Fruit fly (Drosophila melanogaster) whole organism, embryonic: ENCODE results near the gene CG8668.

Source experiments
- Bgb ChIP-seq: fragments of 200-800 bp; sonication (Bioruptor generic); IDR thresholded peaks from 2 replicates; pipeline ENCODE4 v1.3.6; 2022; ENCODE audit warnings: missing biosample characterization, missing genetic modification characterization; ENCODE audit not compliant: partially characterized antibody
- Blimp-1 ChIP-seq: fragments of 200-800 bp; sonication (Bioruptor generic); optimal IDR thresholded peaks from 3 replicates; lab custom pipeline; 2018; ENCODE audit warnings: missing biosample characterization, missing genetic modification characterization, mild to moderate bottlenecking, moderate library complexity, missing genetic modification reagents
- CG10209 ChIP-seq: fragments of 200-800 bp; sonication (Bioruptor generic); optimal IDR thresholded peaks from 3 replicates; lab custom pipeline; 2017; ENCODE audit warnings: missing biosample characterization, mild to moderate bottlenecking, missing genetic modification characterization, missing genetic modification reagents
- CG10462 ChIP-seq: fragments of 200-800 bp; sonication (Bioruptor generic); optimal IDR thresholded peaks from 2 replicates; lab custom pipeline; 2016; ENCODE audit warnings: missing biosample characterization, missing genetic modification characterization
- CG11723 ChIP-seq: fragments of 200-800 bp; sonication (Bioruptor generic); optimal IDR thresholded peaks from 2 replicates; lab custom pipeline; 2017; ENCODE audit warnings: missing biosample characterization, mild to moderate bottlenecking, missing genetic modification characterization
- CG13287 ChIP-seq: fragments of 200-800 bp; sonication (Bioruptor generic); IDR thresholded peaks from 2 replicates; pipeline ENCODE4 v1.3.6; 2022; ENCODE audit warnings: missing biosample characterization, missing genetic modification characterization; ENCODE audit not compliant: partially characterized antibody
- CG14860 ChIP-seq: fragments of 200-800 bp; sonication (Bioruptor generic); IDR thresholded peaks from 3 replicates; pipeline ENCODE4 v1.3.6; 2022; ENCODE audit warnings: missing biosample characterization, missing genetic modification characterization; ENCODE audit not compliant: partially characterized antibody
- CG15601 ChIP-seq: fragments of 200-800 bp; sonication (Bioruptor generic); optimal IDR thresholded peaks from 3 replicates; lab custom pipeline; 2019; ENCODE audit warnings: missing biosample characterization, mild to moderate bottlenecking, missing genetic modification characterization, moderate library complexity
- CG1602 ChIP-seq: fragments of 200-800 bp; sonication (Bioruptor generic); optimal IDR thresholded peaks from 3 replicates; lab custom pipeline; 2016; ENCODE audit warnings: missing biosample characterization, missing genetic modification characterization
- CG17359 ChIP-seq: fragments of 200-800 bp; sonication (Bioruptor generic); optimal IDR thresholded peaks from 3 replicates; lab custom pipeline; 2018; ENCODE audit warnings: missing biosample characterization, mild to moderate bottlenecking, missing genetic modification characterization, moderate library complexity
- CG17612 ChIP-seq: fragments of 200-800 bp; sonication (Bioruptor generic); IDR thresholded peaks from 2 replicates; pipeline ENCODE4 v1.3.6; 2022; ENCODE audit warnings: missing biosample characterization, missing genetic modification characterization
- CG17912 ChIP-seq: fragments of 200-800 bp; sonication (Bioruptor generic); optimal IDR thresholded peaks from 2 replicates; lab custom pipeline; 2018; ENCODE audit warnings: missing biosample characterization, mild to moderate bottlenecking, missing genetic modification characterization
- CG18599 ChIP-seq: fragments of 200-800 bp; sonication (Bioruptor generic); optimal IDR thresholded peaks from 3 replicates; lab custom pipeline; 2017; ENCODE audit warnings: missing biosample characterization, missing genetic modification characterization, mild to moderate bottlenecking, moderate library complexity, missing genetic modification reagents
- CG2712 ChIP-seq: fragments of 200-800 bp; optimal IDR thresholded peaks from 3 replicates; lab custom pipeline; 2019; ENCODE audit warnings: missing biosample characterization, mild to moderate bottlenecking, missing genetic modification characterization, moderate library complexity
- CG2875 ChIP-seq: fragments of 200-800 bp; sonication (Bioruptor generic); optimal IDR thresholded peaks from 2 replicates; lab custom pipeline; 2017; ENCODE audit warnings: missing biosample characterization, mild to moderate bottlenecking, missing genetic modification characterization, missing genetic modification reagents
- CG3065 ChIP-seq: fragments of 200-800 bp; sonication (Bioruptor generic); optimal IDR thresholded peaks from 2 replicates; lab custom pipeline; 2016; ENCODE audit warnings: missing biosample characterization, missing genetic modification characterization
- CG32532 ChIP-seq: fragments of 200-800 bp; sonication (Bioruptor generic); IDR thresholded peaks from 2 replicates; pipeline ENCODE4 v1.3.6; 2022; ENCODE audit warnings: missing biosample characterization, missing genetic modification characterization
- CG4617 ChIP-seq: fragments of 200-800 bp; sonication (Bioruptor generic); optimal IDR thresholded peaks from 3 replicates; lab custom pipeline; 2016; ENCODE audit warnings: missing biosample characterization, missing genetic modification characterization, borderline replicate concordance
- CG7928 ChIP-seq: fragments of 200-800 bp; sonication (Bioruptor generic); optimal IDR thresholded peaks from 2 replicates; lab custom pipeline; 2017; ENCODE audit warnings: missing biosample characterization, mild to moderate bottlenecking, missing genetic modification characterization
- CG7987 ChIP-seq: fragments of 200-800 bp; sonication (Bioruptor generic); optimal IDR thresholded peaks from 2 replicates; lab custom pipeline; 2018; ENCODE audit warnings: missing biosample characterization, mild to moderate bottlenecking, missing genetic modification characterization, moderate library complexity
- CG8944 ChIP-seq: fragments of 200-800 bp; sonication (Bioruptor generic); optimal IDR thresholded peaks from 3 replicates; lab custom pipeline; 2016; ENCODE audit warnings: missing biosample characterization, missing genetic modification characterization
- D19A ChIP-seq: fragments of 200-800 bp; optimal IDR thresholded peaks from 3 replicates; lab custom pipeline; 2019; ENCODE audit warnings: missing biosample characterization, mild to moderate bottlenecking, missing genetic modification characterization, moderate library complexity
- MBD-R2 ChIP-seq: fragments of 200-800 bp; sonication (Bioruptor generic); IDR thresholded peaks from 2 replicates; pipeline ENCODE4 v1.3.6; 2022; ENCODE audit warnings: missing biosample characterization, missing genetic modification characterization
- NC2β ChIP-seq: fragments of 200-800 bp; sonication (Bioruptor generic); optimal IDR thresholded peaks from 2 replicates; lab custom pipeline; 2016; ENCODE audit warnings: missing biosample characterization, missing genetic modification characterization
- NFAT ChIP-seq: fragments of 200-800 bp; sonication (Bioruptor generic); IDR thresholded peaks from 2 replicates; pipeline ENCODE4 v1.3.6; 2022; ENCODE audit warnings: missing biosample characterization, missing genetic modification characterization
- Optix ChIP-seq: fragments of 200-800 bp; sonication (Bioruptor generic); IDR thresholded peaks from 3 replicates; pipeline ENCODE4 v1.3.6; 2022; ENCODE audit warnings: missing biosample characterization, missing genetic modification characterization
- Poxn ChIP-seq: fragments of 200-800 bp; sonication (Bioruptor generic); IDR thresholded peaks from 2 replicates; pipeline ENCODE4 v1.3.6; 2022; ENCODE audit warnings: missing biosample characterization, missing genetic modification characterization
- Sry-β ChIP-seq: fragments of 200-800 bp; sonication (Bioruptor generic); optimal IDR thresholded peaks from 2 replicates; lab custom pipeline; 2018; ENCODE audit warnings: missing biosample characterization, mild to moderate bottlenecking, missing genetic modification characterization, moderate library complexity
- TFAM ChIP-seq: fragments of 200-800 bp; sonication (Bioruptor generic); optimal IDR thresholded peaks from 2 replicates; lab custom pipeline; 2017; ENCODE audit warnings: missing biosample characterization, missing genetic modification characterization, inconsistent platforms
- Taf1 ChIP-seq: fragments of 200-800 bp; sonication (Bioruptor generic); IDR thresholded peaks from 2 replicates; pipeline ENCODE4 v1.3.6; 2022; ENCODE audit warnings: missing biosample characterization, missing genetic modification characterization
- az2 ChIP-seq: fragments of 200-800 bp; sonication (Bioruptor generic); optimal IDR thresholded peaks from 3 replicates; lab custom pipeline; 2016; ENCODE audit warnings: missing biosample characterization, missing genetic modification characterization
- caup ChIP-seq: fragments of 200-800 bp; sonication (Bioruptor generic); optimal IDR thresholded peaks from 3 replicates; lab custom pipeline; 2017; ENCODE audit warnings: missing biosample characterization, mild to moderate bottlenecking, missing genetic modification characterization, moderate library complexity; ENCODE audit not compliant: severe bottlenecking
- croc ChIP-seq: fragments of 200-800 bp; sonication (Bioruptor generic); conservative IDR thresholded peaks from 3 replicates; pipeline ENCODE4 v1.3.6; 2022; ENCODE audit warnings: missing biosample characterization, missing genetic modification characterization
- dmrt99B ChIP-seq: fragments of 200-800 bp; sonication (Bioruptor generic); optimal IDR thresholded peaks from 2 replicates; lab custom pipeline; 2018; ENCODE audit warnings: missing biosample characterization, mild to moderate bottlenecking, missing genetic modification characterization, moderate library complexity
- dpn ChIP-seq, 2 experiments: fragments of 200-800 bp; sonication (Bioruptor generic); optimal IDR thresholded peaks; 3 replicates each; lab custom pipeline; 2016; ENCODE audit warnings: missing biosample characterization in 2 of 2, missing genetic modification characterization in 2 of 2
- dysf ChIP-seq: fragments of 200-800 bp; sonication (Bioruptor generic); IDR thresholded peaks from 3 replicates; pipeline ENCODE4 v1.3.6; 2022; ENCODE audit warnings: missing biosample characterization, missing genetic modification characterization
- ewg ChIP-seq: fragments of 200-800 bp; sonication (Bioruptor generic); optimal IDR thresholded peaks from 3 replicates; lab custom pipeline; 2017; ENCODE audit warnings: mild to moderate bottlenecking, missing biosample characterization, missing genetic modification reagents, missing genetic modification characterization
- exex ChIP-seq: fragments of 200-800 bp; sonication (Bioruptor generic); optimal IDR thresholded peaks from 4 replicates; lab custom pipeline; 2018; ENCODE audit warnings: missing biosample characterization, mild to moderate bottlenecking, missing genetic modification characterization, moderate library complexity
- fd102C ChIP-seq: fragments of 200-800 bp; sonication (Bioruptor generic); optimal IDR thresholded peaks from 2 replicates; lab custom pipeline; 2018; ENCODE audit warnings: missing biosample characterization, mild to moderate bottlenecking, missing genetic modification characterization, moderate library complexity
- jing ChIP-seq: fragments of 200-800 bp; sonication (Bioruptor generic); optimal IDR thresholded peaks from 2 replicates; lab custom pipeline; 2018; ENCODE audit warnings: missing biosample characterization, mild to moderate bottlenecking, missing genetic modification characterization
- klu ChIP-seq: fragments of 200-800 bp; sonication (Bioruptor generic); IDR thresholded peaks from 2 replicates; pipeline ENCODE4 v1.3.6; 2022; ENCODE audit warnings: missing biosample characterization, missing genetic modification characterization
- mam ChIP-seq: fragments of 200-800 bp; sonication (Bioruptor generic); optimal IDR thresholded peaks from 3 replicates; lab custom pipeline; 2016; ENCODE audit warnings: missing biosample characterization, missing genetic modification characterization
- nmo ChIP-seq: fragments of 200-800 bp; sonication (Bioruptor generic); optimal IDR thresholded peaks from 2 replicates; lab custom pipeline; 2018; ENCODE audit warnings: missing biosample characterization, mild to moderate bottlenecking, missing genetic modification characterization, moderate library complexity
- pan ChIP-seq, 4 experiments: fragments of >200 bp in 3 of 4; fragments of 200-800 bp in 1 of 4; sonication (Bioruptor generic) in 1 of 4; optimal IDR thresholded peaks in 3 of 4; IDR thresholded peaks in 1 of 4; 2 replicates each; pipeline versions ENCODE4 v1.3.6 to Lab custom; 2017 to 2022; ENCODE audit warnings: missing biosample characterization in 2 of 4, missing genetic modification characterization in 2 of 4, mixed read lengths in 1 of 4
- toy ChIP-seq: fragments of 200-800 bp; sonication (Bioruptor generic); IDR thresholded peaks from 2 replicates; pipeline ENCODE4 v1.3.6; 2022; ENCODE audit warnings: missing biosample characterization, missing genetic modification characterization
- unc-4 ChIP-seq: fragments of 200-800 bp; sonication (Bioruptor generic); IDR thresholded peaks from 2 replicates; pipeline ENCODE4 v1.3.6; 2022; ENCODE audit warnings: missing biosample characterization, missing genetic modification characterization; ENCODE audit not compliant: partially characterized antibody
- yki ChIP-seq: fragments of >200 bp; optimal IDR thresholded peaks from 3 replicates; lab custom pipeline; 2018

Gene CG8668

dm6 chr2L:8081640-8082485, 44.9 kb upstream of the CG8668 start (continued):
- peak; percentile 44 for TF ChIP-seq NC2β (GFP tag; lab: Kevin White, UChicago)
- no peak for TF ChIP-seq unc-4
- peak; percentile 30 for TF ChIP-seq jing (GFP tag; lab: Kevin White, UChicago)
- TF ChIP-seq CG17612 (GFP tag; lab: Robert Waterston, UW), result no peak
- no peak for TF ChIP-seq CG18599 (GFP tag; lab: Kevin White, UChicago)
- peak; percentile 74 for TF ChIP-seq croc (GFP tag; lab: Robert Waterston, UW)
- TF ChIP-seq NFAT (GFP tag; lab: Robert Waterston, UW), result no peak
- TF ChIP-seq CG11723 (GFP tag; lab: Kevin White, UChicago), result peak; percentile 70
- no peak for TF ChIP-seq CG7987 (GFP tag; lab: Kevin White, UChicago)
- TF ChIP-seq ewg (GFP tag; lab: Kevin White, UChicago), result peak; percentile 76
- no peak for TF ChIP-seq CG7928 (GFP tag; lab: Kevin White, UChicago)
- TF ChIP-seq D19A, result peak; percentile 88
- no peak for TF ChIP-seq yki
- TF ChIP-seq exex (tag; lab: Kevin White, UChicago), result no peak
- no peak for TF ChIP-seq CG14860 (GFP tag; lab: Robert Waterston, UW)
- TF ChIP-seq az2, result peak; percentile 87
- peak; percentile 33 for TF ChIP-seq mam
- peak; percentile 89 for TF ChIP-seq dmrt99B (tag; lab: Kevin White, UChicago)
- peak; percentile 76 for TF ChIP-seq nmo (GFP tag; lab: Kevin White, UChicago)
- no peak for TF ChIP-seq CG17912
- peak; percentile 64 for TF ChIP-seq caup (GFP tag; lab: Kevin White, UChicago)
- TF ChIP-seq CG4617 (GFP tag; lab: Kevin White, UChicago), result peak; percentile 8
- TF ChIP-seq Taf1 (GFP tag; lab: Robert Waterston, UW), result 0 out of 2 replicates have a peak, but pooled peaks have one; percentile 6
- no peak for TF ChIP-seq CG32532 (GFP tag; lab: Robert Waterston, UW)
- TF ChIP-seq Blimp-1, result peak; percentile 82
- peak; percentile 89 for TF ChIP-seq CG10209
- 0 out of 2 replicates have a peak, but pooled peaks have one; percentile 21 for TF ChIP-seq Bgb
- TF ChIP-seq Sry-β (GFP tag; lab: Kevin White, UChicago), result peak; percentile 26
- TF ChIP-seq CG8944 (GFP tag; lab: Kevin White, UChicago), result peak; percentile 18
- peak; percentile 85 for TF ChIP-seq klu (GFP tag; lab: Robert Waterston, UW)
- peak; percentile 44 for TF ChIP-seq fd102C (GFP tag; lab: Kevin White, UChicago)
- TF ChIP-seq CG17359, result peak; percentile 64
- no peak for TF ChIP-seq pan (optimal IDR thresholded peaks at IDR 0.05; lab: Kevin White, UChicago)
- TF ChIP-seq pan (GFP tag; optimal IDR thresholded peaks at IDR 0.05 in 1 of 2, IDR thresholded peaks at IDR 0.05 in 1 of 2), result peak in 1 of 2 experiments; percentile 43
- peak; percentile 92 for TF ChIP-seq CG2712
- peak; percentile 70 for TF ChIP-seq CG3065 (GFP tag; lab: Kevin White, UChicago)
- peak; percentile 61; the same call in 1 of the 3 replicates for TF ChIP-seq Optix (GFP tag; lab: Robert Waterston, UW)
- no peak for TF ChIP-seq TFAM (GFP tag; lab: Kevin White, UChicago)
- no peak for TF ChIP-seq toy (GFP tag; lab: Robert Waterston, UW)
- TF ChIP-seq MBD-R2 (GFP tag; lab: Robert Waterston, UW), result peak; percentile 45
- TF ChIP-seq CG2875 (GFP tag; lab: Kevin White, UChicago), result peak; percentile 83
- TF ChIP-seq dpn (GFP tag; optimal IDR thresholded peaks at IDR 0.05; lab: Kevin White, UChicago), result peak in 1 of 2 experiments; percentile 79
- TF ChIP-seq Poxn (GFP tag; lab: Robert Waterston, UW), result peak; percentile 56; the same call in 1 of the 2 replicates
- peak; percentile 69 for TF ChIP-seq CG15601
- peak; percentile 91 for TF ChIP-seq dysf (GFP tag; lab: Robert Waterston, UW)
- peak; percentile 84 for TF ChIP-seq CG1602 (GFP tag; lab: Kevin White, UChicago)
- peak; percentile 80 for TF ChIP-seq CG10462 (GFP tag; lab: Kevin White, UChicago)
- no peak for TF ChIP-seq CG13287 (GFP tag; lab: Robert Waterston, UW)
